Fruit fly (Drosophila melanogaster) whole organism, embryonic: ENCODE measurements around the gene CG12811.

Experiments used
- B-H2 ChIP-seq: fragments of 200-800 bp; sonication (Bioruptor generic); optimal IDR thresholded peaks from 2 replicates; lab custom pipeline; 2018; ENCODE audit warnings: missing biosample characterization, mild to moderate bottlenecking, missing genetic modification characterization
- CG10147 ChIP-seq: fragments of 200-800 bp; sonication (Bioruptor generic); optimal IDR thresholded peaks from 2 replicates; lab custom pipeline; 2019; ENCODE audit warnings: missing biosample characterization, mild to moderate bottlenecking, missing genetic modification characterization, moderate library complexity
- CG10959 ChIP-seq: fragments of 200-800 bp; sonication (Bioruptor generic); IDR thresholded peaks from 2 replicates; pipeline ENCODE4 v1.3.6; 2022; ENCODE audit warnings: missing biosample characterization, missing genetic modification characterization
- CG11695 ChIP-seq: fragments of 200-800 bp; sonication (Bioruptor generic); IDR thresholded peaks from 3 replicates; pipeline ENCODE4 v1.3.6; 2022; ENCODE audit warnings: missing biosample characterization, missing genetic modification characterization
- CG1233 ChIP-seq: fragments of 200-800 bp; sonication (Bioruptor generic); optimal IDR thresholded peaks from 4 replicates; lab custom pipeline; 2018; ENCODE audit warnings: missing biosample characterization, mild to moderate bottlenecking, missing genetic modification characterization
- CG13296 ChIP-seq: fragments of 200-800 bp; sonication (Bioruptor generic); optimal IDR thresholded peaks from 3 replicates; lab custom pipeline; 2018; ENCODE audit warnings: missing biosample characterization, mild to moderate bottlenecking, missing genetic modification characterization
- CG13775 ChIP-seq: fragments of 200-800 bp; sonication (Bioruptor generic); optimal IDR thresholded peaks from 3 replicates; lab custom pipeline; 2017; ENCODE audit warnings: missing biosample characterization, mild to moderate bottlenecking, missing genetic modification characterization
- CG14050 ChIP-seq: fragments of 200-800 bp; sonication (Bioruptor generic); IDR thresholded peaks from 3 replicates; pipeline ENCODE4 v1.3.6; 2022; ENCODE audit warnings: missing biosample characterization, missing genetic modification characterization
- CG15479 ChIP-seq: fragments of 200-800 bp; sonication (Bioruptor generic); optimal IDR thresholded peaks from 3 replicates; lab custom pipeline; 2019; ENCODE audit warnings: missing biosample characterization, mild to moderate bottlenecking, missing genetic modification characterization, moderate library complexity
- CG17385 ChIP-seq: fragments of 200-800 bp; sonication (Bioruptor generic); optimal IDR thresholded peaks from 3 replicates; lab custom pipeline; 2018; ENCODE audit warnings: missing biosample characterization, mild to moderate bottlenecking, missing genetic modification characterization
- CG17568 ChIP-seq: fragments of 200-800 bp; sonication (Bioruptor generic); optimal IDR thresholded peaks from 2 replicates; lab custom pipeline; 2018; ENCODE audit warnings: missing biosample characterization, mild to moderate bottlenecking, missing genetic modification characterization, moderate library complexity
- CG1792 ChIP-seq: fragments of 200-800 bp; sonication (Bioruptor generic); optimal IDR thresholded peaks from 2 replicates; lab custom pipeline; 2016; ENCODE audit warnings: missing biosample characterization, missing genetic modification characterization
- CG3407 ChIP-seq: fragments of 200-800 bp; sonication (Bioruptor generic); optimal IDR thresholded peaks from 2 replicates; lab custom pipeline; 2018; ENCODE audit warnings: missing biosample characterization, mild to moderate bottlenecking, missing genetic modification characterization
- CG7786 ChIP-seq: fragments of 200-800 bp; sonication (Bioruptor generic); optimal IDR thresholded peaks from 2 replicates; lab custom pipeline; 2016; ENCODE audit warnings: missing biosample characterization, missing genetic modification characterization
- CG8478 ChIP-seq: fragments of >200 bp; optimal IDR thresholded peaks from 2 replicates; lab custom pipeline; 2018
- Drgx ChIP-seq: fragments of 200-800 bp; sonication (Bioruptor generic); IDR thresholded peaks from 2 replicates; pipeline ENCODE4 v1.3.6; 2022; ENCODE audit warnings: missing biosample characterization, missing genetic modification characterization
- H15 ChIP-seq: fragments of 200-800 bp; sonication (Bioruptor generic); IDR thresholded peaks from 3 replicates; pipeline ENCODE4 v1.3.6; 2022; ENCODE audit warnings: missing biosample characterization, missing genetic modification characterization
- Hand ChIP-seq: fragments of 200-800 bp; sonication (Bioruptor generic); optimal IDR thresholded peaks from 2 replicates; lab custom pipeline; 2017; ENCODE audit warnings: mild to moderate bottlenecking, missing biosample characterization, missing genetic modification reagents, missing genetic modification characterization
- Hmr ChIP-seq: fragments of 200-800 bp; sonication (Bioruptor generic); optimal IDR thresholded peaks from 3 replicates; lab custom pipeline; 2017; ENCODE audit warnings: mild to moderate bottlenecking, missing biosample characterization, missing genetic modification reagents, missing genetic modification characterization
- Hr51 ChIP-seq, 2 experiments: fragments of 200-800 bp; sonication (Bioruptor generic); optimal IDR thresholded peaks; 2 replicates in 1 of 2; 3 replicates in 1 of 2; lab custom pipeline; 2016 to 2018; ENCODE audit warnings: missing biosample characterization in 2 of 2, missing genetic modification characterization in 2 of 2, mild to moderate bottlenecking in 1 of 2, moderate library complexity in 1 of 2
- Jarid2 ChIP-seq: fragments of 200-800 bp; sonication (Bioruptor generic); optimal IDR thresholded peaks from 3 replicates; lab custom pipeline; 2017; ENCODE audit warnings: mild to moderate bottlenecking, missing biosample characterization, missing genetic modification reagents, missing genetic modification characterization
- MESR4 ChIP-seq: fragments of 200-800 bp; sonication (Bioruptor generic); optimal IDR thresholded peaks from 2 replicates; lab custom pipeline; 2018; ENCODE audit warnings: missing biosample characterization, mild to moderate bottlenecking, missing genetic modification characterization, moderate library complexity
- Med ChIP-seq: fragments of 200-800 bp; sonication (Bioruptor generic); peaks from one replicate; lab custom pipeline; 2016; ENCODE audit warnings: missing biosample characterization, missing genetic modification characterization, mild to moderate bottlenecking, inconsistent platforms, moderate library complexity
- Nf-YA ChIP-seq: fragments of 200-800 bp; sonication (Bioruptor generic); IDR thresholded peaks from 2 replicates; pipeline ENCODE4 v1.3.6; 2022; ENCODE audit warnings: missing biosample characterization, missing genetic modification characterization
- Nf-YC ChIP-seq: fragments of 200-800 bp; optimal IDR thresholded peaks from 3 replicates; lab custom pipeline; 2019; ENCODE audit warnings: missing biosample characterization, mild to moderate bottlenecking, missing genetic modification characterization, moderate library complexity
- Rfx ChIP-seq: fragments of 200-800 bp; sonication (Bioruptor generic); IDR thresholded peaks from 2 replicates; pipeline ENCODE4 v1.3.6; 2022; ENCODE audit warnings: missing biosample characterization, missing genetic modification characterization
- Rx ChIP-seq: fragments of 200-800 bp; sonication (Bioruptor generic); IDR thresholded peaks from 2 replicates; pipeline ENCODE4 v1.3.6; 2022; ENCODE audit warnings: missing biosample characterization, missing genetic modification characterization
- Trl ChIP-seq, 3 experiments: fragments of >200 bp in 2 of 3; fragments of 200-800 bp in 1 of 3; sonication (Bioruptor generic) in 1 of 3; optimal IDR thresholded peaks; 2 replicates in 1 of 3; 3 replicates in 2 of 3; lab custom pipeline; 2016 to 2017; ENCODE audit warnings: missing biosample characterization in 1 of 3, missing genetic modification characterization in 1 of 3
- Usf ChIP-seq: fragments of 200-800 bp; sonication (Bioruptor generic); optimal IDR thresholded peaks from 2 replicates; lab custom pipeline; 2017; ENCODE audit warnings: missing genotype, missing biosample characterization, missing genetic modification characterization
- abd-A ChIP-seq: fragments of 200-800 bp; sonication (Bioruptor generic); optimal IDR thresholded peaks from 3 replicates; lab custom pipeline; 2019; ENCODE audit warnings: missing biosample characterization, mild to moderate bottlenecking, missing genetic modification characterization, moderate library complexity
- ac ChIP-seq: fragments of 200-800 bp; sonication (Bioruptor generic); optimal IDR thresholded peaks from 3 replicates; lab custom pipeline; 2017; ENCODE audit warnings: missing biosample characterization, mild to moderate bottlenecking, missing genetic modification characterization
- ato ChIP-seq: fragments of 200-800 bp; sonication (Bioruptor generic); IDR thresholded peaks from 2 replicates; pipeline ENCODE4 v1.3.6; 2022; ENCODE audit warnings: missing biosample characterization, missing genetic modification characterization; ENCODE audit not compliant: partially characterized antibody
- bcd ChIP-seq: fragments of 200-800 bp; sonication (Bioruptor generic); optimal IDR thresholded peaks from 2 replicates; lab custom pipeline; 2017; ENCODE audit warnings: missing biosample characterization, mild to moderate bottlenecking, missing genetic modification characterization
- cato ChIP-seq: fragments of 200-800 bp; sonication (Bioruptor generic); optimal IDR thresholded peaks from 2 replicates; lab custom pipeline; 2016; ENCODE audit warnings: missing biosample characterization, missing genetic modification characterization, borderline replicate concordance
- caup ChIP-seq: fragments of 200-800 bp; sonication (Bioruptor generic); optimal IDR thresholded peaks from 3 replicates; lab custom pipeline; 2017; ENCODE audit warnings: missing biosample characterization, mild to moderate bottlenecking, missing genetic modification characterization, moderate library complexity; ENCODE audit not compliant: severe bottlenecking
- crp ChIP-seq, 2 experiments: fragments of 200-800 bp; sonication (Bioruptor generic); optimal IDR thresholded peaks; 2 replicates in 1 of 2; 3 replicates in 1 of 2; lab custom pipeline; 2017; ENCODE audit warnings: missing biosample characterization in 2 of 2, missing genetic modification characterization in 2 of 2, mild to moderate bottlenecking in 1 of 2, moderate library complexity in 1 of 2
- emc ChIP-seq: fragments of 200-800 bp; sonication (Bioruptor generic); optimal IDR thresholded peaks from 2 replicates; lab custom pipeline; 2016; ENCODE audit warnings: missing biosample characterization, missing genetic modification characterization
- exex ChIP-seq: fragments of 200-800 bp; sonication (Bioruptor generic); optimal IDR thresholded peaks from 4 replicates; lab custom pipeline; 2018; ENCODE audit warnings: missing biosample characterization, mild to moderate bottlenecking, missing genetic modification characterization, moderate library complexity
- fd102C ChIP-seq: fragments of 200-800 bp; sonication (Bioruptor generic); optimal IDR thresholded peaks from 2 replicates; lab custom pipeline; 2018; ENCODE audit warnings: missing biosample characterization, mild to moderate bottlenecking, missing genetic modification characterization, moderate library complexity
- gem ChIP-seq: fragments of 200-800 bp; sonication (Bioruptor generic); optimal IDR thresholded peaks from 2 replicates; lab custom pipeline; 2019; ENCODE audit warnings: missing biosample characterization, mild to moderate bottlenecking, missing genetic modification characterization, moderate library complexity
- gfzf ChIP-seq: fragments of 200-800 bp; sonication (Bioruptor generic); optimal IDR thresholded peaks from 2 replicates; lab custom pipeline; 2016; ENCODE audit warnings: missing biosample characterization, mild to moderate bottlenecking, missing genetic modification characterization, moderate library complexity
- peb ChIP-seq: fragments of 200-800 bp; sonication (Bioruptor generic); IDR thresholded peaks from 2 replicates; pipeline ENCODE4 v1.3.6; 2022; ENCODE audit warnings: missing biosample characterization, missing genetic modification characterization
- pnt ChIP-seq: fragments of 200-800 bp; sonication (Bioruptor generic); optimal IDR thresholded peaks from 3 replicates; lab custom pipeline; 2016; ENCODE audit warnings: missing biosample characterization, missing genetic modification characterization
- ranshi ChIP-seq: fragments of 200-800 bp; sonication (Bioruptor generic); IDR thresholded peaks from 2 replicates; pipeline ENCODE4 v1.3.6; 2022; ENCODE audit warnings: missing biosample characterization, missing genetic modification characterization
- rib ChIP-seq: fragments of 200-800 bp; sonication (Bioruptor generic); IDR thresholded peaks from 2 replicates; pipeline ENCODE4 v1.3.6; 2022; ENCODE audit warnings: missing biosample characterization, missing genetic modification characterization
- sens-2 ChIP-seq: fragments of 200-800 bp; sonication (Bioruptor generic); IDR thresholded peaks from 2 replicates; pipeline ENCODE4 v1.3.6; 2022; ENCODE audit warnings: missing biosample characterization, missing genetic modification characterization
- zen2 ChIP-seq: fragments of 200-800 bp; sonication (Bioruptor generic); IDR thresholded peaks from 3 replicates; pipeline ENCODE4 v1.3.6; 2022; ENCODE audit warnings: missing biosample characterization, missing genetic modification characterization; ENCODE audit not compliant: partially characterized antibody

CG12811 gene

DNA sequence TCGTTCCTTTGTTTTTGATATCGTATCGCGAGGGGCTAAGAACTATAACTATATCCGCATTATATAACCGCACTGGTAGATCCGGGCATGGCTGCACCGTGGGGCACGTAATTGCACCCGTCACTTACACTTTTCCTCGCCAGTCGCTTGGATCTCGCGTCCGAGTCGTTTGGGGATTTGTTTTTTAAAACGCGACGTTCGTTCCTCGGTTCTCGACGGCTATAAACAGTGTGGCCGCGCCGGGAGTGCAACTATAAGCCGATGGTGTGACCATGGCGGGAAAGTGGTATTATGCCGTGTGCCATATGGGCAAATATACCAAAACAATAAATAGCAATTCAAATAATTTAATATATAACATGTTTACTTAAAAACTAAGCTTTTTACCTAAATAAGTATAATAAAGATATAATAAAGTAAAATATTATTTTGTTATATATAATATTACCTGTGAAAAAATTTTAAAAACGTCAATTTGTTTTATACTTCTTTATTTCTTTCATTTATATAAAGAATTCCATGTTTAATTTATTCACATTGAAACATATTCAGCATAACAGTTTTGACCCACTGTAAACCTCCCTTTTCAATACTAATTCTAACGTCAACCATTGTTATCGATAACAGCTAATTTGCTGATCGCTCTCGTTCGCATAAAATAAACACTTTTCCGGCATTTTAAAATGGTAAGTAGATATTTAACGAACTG, 5.8 kb downstream of the CG12811 start, which contains the start of the genes Mical and CG3909 (continued):
- peak; percentile 69 for TF ChIP-seq caup
- peak; percentile 91 for TF ChIP-seq ranshi (GFP tag; lab: Robert Waterston, UW)
- peak; percentile 60 for TF ChIP-seq Hand (GFP tag; lab: Kevin White, UChicago)
- TF ChIP-seq gem (tag; lab: Kevin White, UChicago), result peak; percentile 95
- peak; percentile 90 for TF ChIP-seq CG11695 (GFP tag; lab: Robert Waterston, UW)
- TF ChIP-seq CG14050 (GFP tag; lab: Robert Waterston, UW), result peak; percentile 75; the same call in 2 of the 3 replicates
- peak; percentile 76 for TF ChIP-seq CG1233 (GFP tag; lab: Kevin White, UChicago)
- TF ChIP-seq MESR4 (GFP tag; lab: Kevin White, UChicago), result peak; percentile 64
- peak; percentile 81 for TF ChIP-seq gfzf
- TF ChIP-seq fd102C (GFP tag; lab: Kevin White, UChicago), result no peak
- peak; percentile 52 for TF ChIP-seq CG3407
- TF ChIP-seq CG13296 (GFP tag; lab: Kevin White, UChicago), result peak; percentile 88
- TF ChIP-seq Rx, result peak; percentile 58; the same call in 1 of the 2 replicates
- peak; percentile 80 for TF ChIP-seq Drgx (GFP tag; lab: Robert Waterston, UW)
- peak; percentile 68 for TF ChIP-seq cato (GFP tag; lab: Kevin White, UChicago)
- TF ChIP-seq CG1792 (GFP tag; lab: Kevin White, UChicago), result no peak
- TF ChIP-seq CG10959, result peak; percentile 72
- peak; percentile 65 for TF ChIP-seq CG10147 (GFP tag; lab: Kevin White, UChicago)
- no peak for TF ChIP-seq CG17568 (GFP tag; lab: Kevin White, UChicago)
- peak; percentile 93 for TF ChIP-seq Jarid2
- no peak for TF ChIP-seq emc (GFP tag; lab: Kevin White, UChicago)
- TF ChIP-seq ac, result no peak
- TF ChIP-seq Trl (optimal IDR thresholded peaks at IDR 0.05; lab: Kevin White, UChicago), result no peak
- TF ChIP-seq Trl (GFP tag; optimal IDR thresholded peaks at IDR 0.05; lab: Kevin White, UChicago), result peak; percentile 58
- peak; percentile 46 for TF ChIP-seq Usf (GFP tag; lab: Kevin White, UChicago)
- TF ChIP-seq CG15479, result no peak
- TF ChIP-seq Rfx (GFP tag; lab: Robert Waterston, UW), result peak; percentile 95
- peak; percentile 86 for TF ChIP-seq Nf-YC (tag; lab: Kevin White, UChicago)
- no peak for TF ChIP-seq abd-A (tag; lab: Kevin White, UChicago)
- TF ChIP-seq H15, result peak; percentile 75; the same call in 2 of the 3 replicates
- peak; percentile 76 for TF ChIP-seq exex (tag; lab: Kevin White, UChicago)
- TF ChIP-seq CG17385, result peak; percentile 76
- TF ChIP-seq peb (GFP tag; lab: Robert Waterston, UW), result peak; percentile 50; the same call in 1 of the 2 replicates
- TF ChIP-seq Med (GFP tag; lab: Kevin White, UChicago), result peak; percentile 83
- peak; percentile 17 for TF ChIP-seq CG7786 (GFP tag; lab: Kevin White, UChicago)
- TF ChIP-seq zen2, result no peak
- peak; percentile 70 for TF ChIP-seq ato (GFP tag; lab: Robert Waterston, UW)
- peak; percentile 74 for TF ChIP-seq B-H2
- TF ChIP-seq Hr51 (GFP tag; optimal IDR thresholded peaks at IDR 0.05; lab: Kevin White, UChicago), result peak; percentile 5 to 90
- peak; percentile 87 for TF ChIP-seq Hmr (GFP tag; lab: Kevin White, UChicago)
- TF ChIP-seq sens-2 (GFP tag; lab: Robert Waterston, UW), result peak; percentile 48
- TF ChIP-seq CG8478 (lab: Kevin White, UChicago), result no peak
- TF ChIP-seq rib, result peak; percentile 57; the same call in 1 of the 2 replicates
- peak; percentile 80 for TF ChIP-seq CG13775
- peak; percentile 78 for TF ChIP-seq Nf-YA
- peak in 1 of 2 experiments; percentile 58 for TF ChIP-seq crp (GFP tag; optimal IDR thresholded peaks at IDR 0.05; lab: Kevin White, UChicago)
- TF ChIP-seq bcd (GFP tag; lab: Kevin White, UChicago), result peak; percentile 74
- TF ChIP-seq pnt (GFP tag; lab: Kevin White, UChicago), result peak; percentile 40
